Worm (Caenorhabditis elegans) whole organism, L3 larva: ENCODE data around the gene D1014.2.

Experiments used
- nhr-11 ChIP-seq: fragments of 150-350 bp; optimal IDR thresholded peaks from 2 replicates; lab custom pipeline; 2014; ENCODE audit warnings: missing biosample characterization, missing genetic modification characterization
- pha-4 ChIP-seq: fragments of 150-350 bp; optimal IDR thresholded peaks from 2 replicates; lab custom pipeline; 2014; ENCODE audit warnings: missing biosample characterization, missing genetic modification reagents, missing genetic modification characterization
- unc-62 ChIP-seq: fragments of 150-350 bp; sonication (generic microtip); optimal IDR thresholded peaks from 4 replicates; lab custom pipeline; 2014; ENCODE audit warnings: missing biosample characterization, missing genetic modification reagents, missing genetic modification characterization
- zag-1 ChIP-seq: fragments of 150-350 bp; optimal IDR thresholded peaks from 2 replicates; lab custom pipeline; 2014; ENCODE audit warnings: missing biosample characterization, missing genetic modification characterization
- ztf-11 ChIP-seq: fragments of 150-350 bp; optimal IDR thresholded peaks from 2 replicates; lab custom pipeline; 2014; ENCODE audit warnings: missing biosample characterization, missing genetic modification characterization

DNA sequence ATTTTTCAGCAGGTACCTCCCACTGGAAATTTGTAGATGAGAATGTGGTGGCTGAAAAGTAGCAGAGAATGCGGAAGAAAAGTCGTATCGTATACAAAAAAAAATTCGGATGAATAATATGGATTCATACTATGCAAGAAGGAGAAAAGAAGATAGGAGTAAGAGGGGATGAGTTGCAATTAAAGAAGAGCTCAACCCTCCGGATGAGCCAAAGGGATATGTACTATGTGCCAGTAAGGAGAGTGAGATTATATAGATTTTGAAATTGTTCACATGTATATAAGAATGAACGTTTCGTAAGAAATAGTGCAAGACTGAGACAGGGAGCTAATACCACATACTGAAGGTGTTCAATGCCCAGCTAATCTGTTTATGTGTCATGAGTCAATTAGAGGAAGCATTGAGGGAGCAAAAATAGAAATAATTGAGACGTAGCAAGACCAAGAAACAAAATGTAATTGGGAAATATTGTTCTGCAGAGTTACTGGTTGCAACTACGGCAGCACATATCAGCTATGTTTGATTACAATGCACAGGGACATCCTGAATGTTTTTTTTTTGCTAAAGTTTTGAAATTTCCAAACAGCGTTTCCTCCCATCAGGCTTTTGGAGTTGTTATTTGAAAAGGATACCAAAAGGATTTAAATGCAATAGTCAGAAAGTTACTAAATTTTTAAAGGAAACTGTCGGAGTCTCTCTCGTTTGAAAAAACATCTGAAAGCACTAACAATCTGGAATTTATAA, 24.7 kb downstream of the D1014.2 start, which contains the start of gene F20D6.8:
- TF ChIP-seq pha-4 (tag; lab: Kevin White, UChicago) = no peak
- TF ChIP-seq ztf-11 (tag; lab: Kevin White, UChicago) = no peak
- TF ChIP-seq zag-1 (tag; lab: Kevin White, UChicago) = no peak
- TF ChIP-seq unc-62 (GFP tag; lab: Kevin White, UChicago) = no peak
- TF ChIP-seq nhr-11 = no peak
